Worm (Caenorhabditis elegans): ENCODE data around the gene T03D3.5.

T03D3.5 gene

ce11 chrV:2864899-2865298 lies 38.3 kb upstream of the T03D3.5 start, which contains the start of gene srh-240:
srh-240 (plus strand) TSS chrV:2865199.
- TF ChIP-seq fkh-10 (GFP tag; optimal IDR thresholded peaks at IDR 0.05) (no peak), ceh-82 (tag; optimal IDR thresholded peaks at IDR 0.05) (no peak)

- TF ChIP-seq nhr-28 (tag; optimal IDR thresholded peaks at IDR 0.05) = no peak
These were observed 36.4 kb upstream of the T03D3.5 start, which contains the start of gene srh-272 for ce11 chrV:2863033-2863432. srh-272 (plus strand) TSS chrV:2863333.

DNA sequence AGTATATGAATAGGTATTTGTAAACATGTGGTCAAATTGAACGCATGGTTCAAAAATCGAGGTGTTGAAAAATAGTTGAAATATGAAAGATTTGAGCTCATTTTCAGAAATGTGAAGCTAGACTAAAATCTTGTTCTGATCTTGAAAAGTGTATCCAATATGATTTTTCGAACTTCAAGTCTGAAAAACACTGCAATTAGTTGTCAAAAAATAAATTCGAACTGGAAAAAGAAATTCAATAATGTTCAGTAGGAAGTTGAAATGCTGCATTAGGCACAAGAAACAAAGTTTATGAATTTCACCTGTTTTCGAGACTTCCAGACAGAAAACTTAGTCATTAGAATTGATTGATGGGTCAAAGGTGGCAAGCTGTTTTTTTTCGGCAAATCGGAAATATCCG lies 34.9 kb upstream of the T03D3.5 start, which contains the start of gene srh-270:
Gene srh-270, minus strand, starts transcription at position 101 of the 400 bp plus-strand sequence.
- TF ChIP-seq elt-2 (tag; optimal IDR thresholded peaks at IDR 0.05) (no peak), R02D3.7 (tag; optimal IDR thresholded peaks at IDR 0.05) (no peak), aly-2 (tag; optimal IDR thresholded peaks at IDR 0.05) (no peak), snpc-4 (tag; optimal IDR thresholded peaks at IDR 0.05) (no peak), ceh-16 (tag; optimal IDR thresholded peaks at IDR 0.05) (no peak), zag-1 (tag; optimal IDR thresholded peaks at IDR 0.05) (no peak), pqm-1 (tag; optimal IDR thresholded peaks at IDR 0.05) (no peak), unc-39 (tag; optimal IDR thresholded peaks at IDR 0.05) (no peak), nhr-11 (tag; optimal IDR thresholded peaks at IDR 0.05) (no peak), ztf-11 (tag; optimal IDR thresholded peaks at IDR 0.05) (no peak), ceh-9 (tag; optimal IDR thresholded peaks at IDR 0.05) (no peak), ztf-4 (tag; optimal IDR thresholded peaks at IDR 0.05) (no peak), mml-1 (tag; optimal IDR thresholded peaks at IDR 0.05) (no peak), lsy-12 (tag; optimal IDR thresholded peaks at IDR 0.05) (no peak), nhr-67 (tag; optimal IDR thresholded peaks at IDR 0.05) (no peak), egl-27 (tag; optimal IDR thresholded peaks at IDR 0.05) (no peak)

DNA sequence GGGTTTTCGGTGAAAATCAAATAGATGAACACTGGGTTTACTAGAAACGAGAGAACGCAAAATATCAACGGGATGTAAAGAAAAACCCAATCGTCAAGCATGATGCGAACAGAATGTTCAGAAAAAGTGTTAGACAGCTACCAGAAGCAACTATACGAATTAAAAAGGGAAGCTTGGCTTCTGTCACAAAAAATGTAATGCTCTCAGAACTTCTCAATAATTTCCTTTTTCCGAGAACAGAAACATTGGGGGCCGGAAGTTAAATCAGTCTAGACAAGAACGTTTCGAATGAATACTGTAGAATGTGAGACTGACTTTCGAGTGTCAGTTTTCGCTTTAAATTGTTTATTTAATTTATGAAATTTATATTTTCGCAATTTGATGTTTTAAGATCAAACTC lies 33.1 kb upstream of the T03D3.5 start, which contains the start of gene srj-54:
Gene srj-54, minus strand, starts transcription at position 101 of the 400 bp plus-strand sequence.
- no peak for TF ChIP-seq pha-4 (tag; optimal IDR thresholded peaks at IDR 0.05)
- no peak for TF ChIP-seq nhr-77 (tag; optimal IDR thresholded peaks at IDR 0.05)
- TF ChIP-seq nhr-11 (tag; optimal IDR thresholded peaks at IDR 0.05) = no peak
- TF ChIP-seq nhr-28 (tag; optimal IDR thresholded peaks at IDR 0.05) = no peak
- no peak for TF ChIP-seq nhr-12 (tag; optimal IDR thresholded peaks at IDR 0.05)
- TF ChIP-seq eor-1 (tag; optimal IDR thresholded peaks at IDR 0.05) = no peak
- TF ChIP-seq ceh-9 (tag; optimal IDR thresholded peaks at IDR 0.05) = no peak
- TF ChIP-seq aly-2 (tag; optimal IDR thresholded peaks at IDR 0.05) = no peak
- no peak for TF ChIP-seq nhr-237 (tag; optimal IDR thresholded peaks at IDR 0.05)
- TF ChIP-seq nhr-25 (tag; optimal IDR thresholded peaks at IDR 0.05) = no peak
- TF ChIP-seq elt-2 (tag; optimal IDR thresholded peaks at IDR 0.05) = no peak
- TF ChIP-seq fkh-2 (tag; optimal IDR thresholded peaks at IDR 0.05) = no peak
- TF ChIP-seq elt-3 (tag; optimal IDR thresholded peaks at IDR 0.05) = no peak

DNA sequence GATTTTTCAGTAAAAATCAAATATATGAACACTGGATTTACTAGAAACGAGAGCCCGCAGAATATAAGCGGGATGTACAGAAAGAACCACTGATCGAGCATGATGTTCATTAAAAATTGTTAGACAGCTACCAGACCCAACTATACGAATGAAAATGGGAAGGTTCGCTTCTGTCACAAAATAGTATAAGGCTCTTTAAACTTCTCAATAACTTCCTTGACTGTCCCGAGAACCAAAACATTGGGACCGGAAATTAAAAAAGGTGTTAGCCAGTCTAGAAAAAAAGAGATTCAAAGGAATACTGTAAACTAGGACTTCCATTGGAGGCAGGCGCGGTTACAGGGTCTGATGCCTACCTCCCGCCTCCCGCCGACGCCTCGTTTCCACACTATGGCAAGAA lies 31.2 kb upstream of the T03D3.5 start, which contains the start of gene srj-55:
Gene srj-55, minus strand, starts transcription at position 101 of the 400 bp plus-strand sequence.
- TF ChIP-seq nhr-28 (tag; optimal IDR thresholded peaks at IDR 0.05) (no peak), ama-1 (optimal IDR thresholded peaks at IDR 0.05) (no peak), egl-27 (tag; optimal IDR thresholded peaks at IDR 0.05) (no peak), nhr-11 (tag; optimal IDR thresholded peaks at IDR 0.05) (no peak), daf-12 (tag; optimal IDR thresholded peaks at IDR 0.05) (no peak), nhr-237 (tag; optimal IDR thresholded peaks at IDR 0.05) (no peak), nhr-76 (tag; optimal IDR thresholded peaks at IDR 0.05) (no peak)

DNA sequence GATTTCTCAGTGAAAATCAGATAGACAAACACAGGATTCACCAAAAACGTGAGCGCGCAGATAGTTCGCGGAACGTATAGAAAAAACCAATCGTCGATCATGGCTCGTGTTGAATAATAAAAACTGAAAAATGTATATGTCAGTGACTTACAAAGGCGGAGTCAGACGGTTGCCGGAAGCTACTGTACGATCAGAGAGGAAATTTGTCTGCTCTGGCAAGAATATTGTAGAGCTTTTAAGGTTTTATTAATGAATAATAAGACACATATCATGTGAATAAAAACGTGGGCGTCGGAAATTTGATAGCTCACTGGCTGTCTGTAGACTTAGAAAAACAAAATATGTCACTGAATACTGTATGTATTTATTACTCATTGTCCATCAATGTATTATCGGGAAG lies 28.8 kb upstream of the T03D3.5 start, which contains the start of gene srj-57:
Gene srj-57, minus strand, starts transcription at position 101 of the 400 bp plus-strand sequence.
- TF ChIP-seq nhr-76 (tag; optimal IDR thresholded peaks at IDR 0.05) (no peak), fos-1 (tag; optimal IDR thresholded peaks at IDR 0.05) (no peak), unc-39 (tag; optimal IDR thresholded peaks at IDR 0.05) (no peak), nhr-237 (tag; optimal IDR thresholded peaks at IDR 0.05) (no peak), hmg-11 (tag; optimal IDR thresholded peaks at IDR 0.05) (no peak), lin-39 (tag; optimal IDR thresholded peaks at IDR 0.05) (no peak), nhr-28 (tag; optimal IDR thresholded peaks at IDR 0.05) (no peak), eor-1 (tag; optimal IDR thresholded peaks at IDR 0.05) (no peak), aly-2 (tag; optimal IDR thresholded peaks at IDR 0.05) (no peak), nhr-77 (tag; optimal IDR thresholded peaks at IDR 0.05) (no peak), ceh-16 (tag; optimal IDR thresholded peaks at IDR 0.05) (no peak), daf-12 (tag; optimal IDR thresholded peaks at IDR 0.05) (no peak), fkh-2 (tag; optimal IDR thresholded peaks at IDR 0.05) (no peak), pqm-1 (tag; optimal IDR thresholded peaks at IDR 0.05) (no peak), tbx-2 (tag; optimal IDR thresholded peaks at IDR 0.05) (no peak), ztf-11 (tag; optimal IDR thresholded peaks at IDR 0.05) (no peak), sea-2 (GFP tag; optimal IDR thresholded peaks at IDR 0.05) (no peak), snpc-4 (tag; optimal IDR thresholded peaks at IDR 0.05) (no peak), ceh-9 (tag; optimal IDR thresholded peaks at IDR 0.05) (no peak)
